Fruit fly (Drosophila melanogaster) S2 (cell line): ENCODE measurements around the gene CG31087.

Experiments
- CG8478 ChIP-seq: fragments of >200 bp; optimal IDR thresholded peaks from 2 replicates; lab custom pipeline; 2018
- CTCF ChIP-seq, 2 experiments: fragments of >200 bp; optimal IDR thresholded peaks; 2 replicates each; lab custom pipeline; 2018

DNA sequence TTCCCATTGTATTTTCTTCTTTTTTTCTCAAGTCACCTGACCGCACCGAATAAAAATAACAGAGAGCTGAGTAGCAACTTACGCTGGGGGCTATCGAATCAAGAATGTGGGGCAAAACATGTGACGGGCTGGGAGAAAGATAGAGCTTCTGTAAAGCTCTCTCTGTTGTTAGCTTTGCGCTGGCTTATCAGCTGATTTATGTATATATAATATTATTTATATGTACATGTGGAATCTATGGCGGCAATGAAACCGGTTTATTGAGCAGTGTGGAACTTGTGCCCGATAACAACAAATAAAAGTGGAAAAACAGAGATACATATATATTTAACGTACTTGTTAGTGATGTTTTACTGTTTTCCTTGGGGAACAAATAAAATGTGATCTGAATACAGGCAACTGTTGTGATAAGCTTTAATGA lies 20.8 kb downstream of the CG31087 start, which contains the start of gene CG31098:
- TF ChIP-seq CTCF (optimal IDR thresholded peaks at IDR 0.05; lab: Kevin White, UChicago) (no peak), CG8478 (lab: Kevin White, UChicago) (no peak)
